Worm (Caenorhabditis elegans) whole organism, L2 larva: ENCODE results near the gene K11H12.3.

Experiments
- ZK546.5 ChIP-seq: sonication (generic microtip); optimal IDR thresholded peaks from 2 replicates; lab custom pipeline; 2017; ENCODE audit warnings: missing biosample characterization, missing genetic modification characterization
- elt-3 ChIP-seq: sonication (generic microtip); optimal IDR thresholded peaks from 2 replicates; lab custom pipeline; 2017; ENCODE audit warnings: missing biosample characterization, missing genetic modification characterization
- gmeb-1 ChIP-seq: fragments of 150-350 bp; optimal IDR thresholded peaks from 2 replicates; lab custom pipeline; 2014; ENCODE audit warnings: missing biosample characterization, missing genetic modification characterization
- lin-11 ChIP-seq: fragments of 150-350 bp; sonication (generic microtip); optimal IDR thresholded peaks from 2 replicates; lab custom pipeline; 2014; ENCODE audit warnings: missing biosample characterization, missing genetic modification characterization, inconsistent platforms, mixed read lengths
- lin-39 ChIP-seq: fragments of 150-350 bp; optimal IDR thresholded peaks from 2 replicates; lab custom pipeline; 2014; ENCODE audit warnings: missing biosample characterization, missing genetic modification reagents, missing genetic modification characterization
- nhr-11 ChIP-seq: fragments of 150-350 bp; optimal IDR thresholded peaks from 2 replicates; lab custom pipeline; 2014; ENCODE audit warnings: missing biosample characterization, missing genetic modification characterization
- sem-4 ChIP-seq: fragments of 150-350 bp; optimal IDR thresholded peaks from 2 replicates; lab custom pipeline; 2014; ENCODE audit warnings: missing biosample characterization, missing genetic modification reagents, missing genetic modification characterization
- skn-1 ChIP-seq: sonication (generic microtip); optimal IDR thresholded peaks from 2 replicates; lab custom pipeline; 2017; ENCODE audit warnings: missing biosample characterization, missing genetic modification characterization
- unc-39 ChIP-seq: fragments of 150-350 bp; optimal IDR thresholded peaks from 2 replicates; lab custom pipeline; 2014; ENCODE audit warnings: missing biosample characterization, missing genetic modification characterization
- zag-1 ChIP-seq: fragments of 150-350 bp; optimal IDR thresholded peaks from 2 replicates; lab custom pipeline; 2014; ENCODE audit warnings: missing biosample characterization, missing genetic modification characterization

DNA sequence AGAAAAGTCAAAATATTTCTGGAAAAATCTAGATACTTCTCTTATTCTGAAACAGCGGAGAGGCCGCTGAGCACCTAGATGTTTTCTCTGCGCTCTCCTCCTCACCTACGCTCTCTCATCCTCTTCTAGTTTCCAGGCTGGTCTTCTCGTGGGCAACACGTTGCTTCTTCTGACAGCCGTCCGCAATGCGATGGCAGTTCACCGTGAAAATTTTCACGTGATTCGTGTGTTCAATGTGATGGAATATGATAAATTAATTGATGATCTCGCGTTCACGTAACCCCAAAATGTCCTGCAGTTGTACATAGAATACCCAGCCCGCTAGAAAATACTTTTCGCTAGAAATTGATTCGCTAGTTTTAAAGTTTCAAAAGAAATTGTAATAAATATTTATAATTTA lies 39.7 kb downstream of the K11H12.3 start:
- TF ChIP-seq zag-1 (tag; lab: Kevin White, UChicago) (no peak), ZK546.5 (tag; lab: Kevin White, UChicago) (no peak), sem-4 (tag; lab: Kevin White, UChicago) (no peak), nhr-11 (tag; lab: Kevin White, UChicago) (no peak), lin-11 (tag; lab: Kevin White, UChicago) (no peak), skn-1 (tag; lab: Kevin White, UChicago) (no peak), gmeb-1 (tag; lab: Kevin White, UChicago) (no peak), lin-39 (tag; lab: Kevin White, UChicago) (no peak), elt-3 (tag; lab: Kevin White, UChicago) (no peak), unc-39 (tag; lab: Kevin White, UChicago) (no peak)
